Worm (Caenorhabditis elegans) whole organism, early embryonic: Measurements from ENCODE around the gene ceh-30.
A peak's percentile ranks its signal among the peaks of the same experiment; 100 is the strongest.

ENCODE experiments used
- B0310.2 ChIP-seq: sonication (generic microtip); optimal IDR thresholded peaks from 2 replicates; lab custom pipeline; 2016; ENCODE audit warnings: mild to moderate bottlenecking, missing genetic modification characterization, missing compliant biosample characterization
- F13C5.2 ChIP-seq: sonication (generic microtip); optimal IDR thresholded peaks from 2 replicates; lab custom pipeline; 2017; ENCODE audit warnings: mild to moderate bottlenecking, missing genetic modification characterization, inconsistent platforms, missing compliant biosample characterization
- aly-1 ChIP-seq: sonication (generic microtip); optimal IDR thresholded peaks from 2 replicates; lab custom pipeline; 2016; ENCODE audit warnings: missing genetic modification characterization, missing compliant biosample characterization
- ama-1 ChIP-seq: fragments of 150-350 bp; optimal IDR thresholded peaks from 2 replicates; lab custom pipeline; 2014
- ceh-13 ChIP-seq: fragments of 200-800 bp; sonication (Bioruptor generic); optimal IDR thresholded peaks from 2 replicates; lab custom pipeline; 2018; ENCODE audit warnings: mild to moderate bottlenecking, missing genetic modification characterization, missing compliant biosample characterization
- ceh-36 ChIP-seq: sonication (generic microtip); optimal IDR thresholded peaks from 2 replicates; lab custom pipeline; 2016; ENCODE audit warnings: missing genetic modification characterization, inconsistent platforms, missing compliant biosample characterization
- ets-7 ChIP-seq: sonication (generic microtip); optimal IDR thresholded peaks from 2 replicates; lab custom pipeline; 2016; ENCODE audit warnings: missing genotype, missing genetic modification characterization, missing compliant biosample characterization
- flt-1 ChIP-seq: fragments of 200-800 bp; sonication (Bioruptor generic); IDR thresholded peaks from 2 replicates; pipeline ENCODE4 v1.3.6; 2022; ENCODE audit warnings: missing genetic modification characterization, missing compliant biosample characterization
- hmbx-1 ChIP-seq: sonication (generic microtip); optimal IDR thresholded peaks from 2 replicates; lab custom pipeline; 2016; ENCODE audit warnings: mild to moderate bottlenecking, missing genetic modification characterization, missing compliant biosample characterization
- hmg-4 ChIP-seq: fragments of 200-800 bp; sonication (Bioruptor generic); optimal IDR thresholded peaks from 2 replicates; lab custom pipeline; 2018; ENCODE audit warnings: mild to moderate bottlenecking, missing genetic modification characterization, missing compliant biosample characterization
- hnd-1 ChIP-seq: sonication (generic microtip); optimal IDR thresholded peaks from 2 replicates; lab custom pipeline; 2016; ENCODE audit warnings: missing genetic modification characterization, missing compliant biosample characterization
- pes-1 ChIP-seq: fragments of 200-800 bp; sonication (Bioruptor generic); IDR thresholded peaks from 2 replicates; pipeline ENCODE4 v1.3.6; 2022; ENCODE audit warnings: missing genetic modification reagents, missing genetic modification characterization, missing compliant biosample characterization
- scrt-1 ChIP-seq: fragments of 200-800 bp; sonication (Bioruptor generic); IDR thresholded peaks from 2 replicates; pipeline ENCODE4 v1.3.6; 2022; ENCODE audit warnings: missing genetic modification characterization, missing compliant biosample characterization
- sea-1 ChIP-seq: fragments of 200-800 bp; sonication (Bioruptor generic); conservative IDR thresholded peaks from 2 replicates; pipeline ENCODE4 v1.3.6; 2022; ENCODE audit warnings: missing genetic modification characterization, missing compliant biosample characterization
- tbx-11 ChIP-seq: fragments of 200-800 bp; sonication (Bioruptor generic); IDR thresholded peaks from 2 replicates; pipeline ENCODE4 v1.3.6; 2022; ENCODE audit warnings: missing genetic modification characterization, missing compliant biosample characterization
- tbx-37 ChIP-seq: fragments of 200-800 bp; sonication (Bioruptor generic); conservative IDR thresholded peaks from 2 replicates; pipeline ENCODE4 v1.3.6; 2022; ENCODE audit warnings: missing genetic modification reagents, missing genetic modification characterization, missing compliant biosample characterization
- tra-4 ChIP-seq: sonication (generic microtip); optimal IDR thresholded peaks from 2 replicates; lab custom pipeline; 2017; ENCODE audit warnings: missing genetic modification characterization, missing compliant biosample characterization

The ceh-30 gene

ce11 chrX:3040609-3041008 is 22.8 kb upstream of the ceh-30 start:
- no peak for TF ChIP-seq ceh-36 (tag; lab: Kevin White, UChicago)
- peak; percentile 50 for TF ChIP-seq hmg-4 (GFP tag; lab: Kevin White, UChicago)
- no peak for TF ChIP-seq ceh-13 (GFP tag; lab: Kevin White, UChicago)

ce11 chrX:3045466-3045865 is 17.9 kb upstream of the ceh-30 start, which contains the start of gene cnnm-3:
cnnm-3 (minus strand) TSS chrX:3045847.
- TF ChIP-seq aly-1 (no peak), ceh-13 (GFP tag; lab: Kevin White, UChicago) (no peak), F13C5.2 (tag; lab: Kevin White, UChicago) (no peak), hmg-4 (GFP tag; lab: Kevin White, UChicago) (no peak), B0310.2 (no peak), pes-1 (GFP tag; lab: Robert Waterston, UW) (no peak), sea-1 (GFP tag; lab: Robert Waterston, UW) (no peak), scrt-1 (no peak), tbx-11 (GFP tag; lab: Robert Waterston, UW) (no peak), ets-7 (no peak), ama-1 (no peak), hnd-1 (tag; lab: Kevin White, UChicago) (no peak), flt-1 (GFP tag; lab: Robert Waterston, UW) (no peak), ceh-36 (tag; lab: Kevin White, UChicago) (no peak)

ce11 chrX:3047224-3047623 is 16.1 kb upstream of the ceh-30 start:
- TF ChIP-seq hnd-1 (tag; lab: Kevin White, UChicago), result no peak
- no peak for TF ChIP-seq hmg-4 (GFP tag; lab: Kevin White, UChicago)
- TF ChIP-seq pes-1 (GFP tag; lab: Robert Waterston, UW), result no peak
- TF ChIP-seq ama-1, result no peak
- no peak for TF ChIP-seq hmbx-1 (tag; lab: Kevin White, UChicago)
- TF ChIP-seq flt-1 (GFP tag; lab: Robert Waterston, UW), result no peak
- no peak for TF ChIP-seq scrt-1
- no peak for TF ChIP-seq ceh-36 (tag; lab: Kevin White, UChicago)
- no peak for TF ChIP-seq ceh-13 (GFP tag; lab: Kevin White, UChicago)
- no peak for TF ChIP-seq tbx-11 (GFP tag; lab: Robert Waterston, UW)
- TF ChIP-seq tra-4 (tag; lab: Kevin White, UChicago), result no peak

- TF ChIP-seq F13C5.2 (tag; lab: Kevin White, UChicago) (no peak), ceh-13 (GFP tag; lab: Kevin White, UChicago) (no peak), aly-1 (no peak), scrt-1 (no peak), flt-1 (GFP tag; lab: Robert Waterston, UW) (no peak), ets-7 (no peak), tbx-37 (GFP tag; lab: Robert Waterston, UW) (no peak), ceh-36 (tag; lab: Kevin White, UChicago) (no peak), hmbx-1 (tag; lab: Kevin White, UChicago) (no peak)
These were observed 14.7 kb upstream of the ceh-30 start for ce11 chrX:3048696-3049095.

ce11 chrX:3049233-3049632 is 14.1 kb upstream of the ceh-30 start:
- TF ChIP-seq ceh-36 (tag; lab: Kevin White, UChicago), result no peak
- TF ChIP-seq ceh-13 (GFP tag; lab: Kevin White, UChicago), result no peak
- no peak for TF ChIP-seq tbx-11 (GFP tag; lab: Robert Waterston, UW)
- no peak for TF ChIP-seq pes-1 (GFP tag; lab: Robert Waterston, UW)
- TF ChIP-seq F13C5.2 (tag; lab: Kevin White, UChicago), result no peak
- TF ChIP-seq hmg-4 (GFP tag; lab: Kevin White, UChicago), result no peak
- TF ChIP-seq flt-1 (GFP tag; lab: Robert Waterston, UW), result no peak
- no peak for TF ChIP-seq tbx-37 (GFP tag; lab: Robert Waterston, UW)
- no peak for TF ChIP-seq B0310.2
- no peak for TF ChIP-seq scrt-1
- TF ChIP-seq aly-1, result no peak
- no peak for TF ChIP-seq tra-4 (tag; lab: Kevin White, UChicago)
- no peak for TF ChIP-seq ets-7
- TF ChIP-seq ama-1, result no peak
- TF ChIP-seq hmbx-1 (tag; lab: Kevin White, UChicago), result no peak
- TF ChIP-seq hnd-1 (tag; lab: Kevin White, UChicago), result no peak
- TF ChIP-seq sea-1 (GFP tag; lab: Robert Waterston, UW), result no peak

ce11 chrX:3051315-3051993 is 11.9 kb upstream of the ceh-30 start:
- no peak for TF ChIP-seq B0310.2
- TF ChIP-seq ets-7, result no peak
- TF ChIP-seq sea-1 (GFP tag; lab: Robert Waterston, UW), result no peak
- no peak for TF ChIP-seq ceh-36 (tag; lab: Kevin White, UChicago)
- no peak for TF ChIP-seq scrt-1
- TF ChIP-seq pes-1 (GFP tag; lab: Robert Waterston, UW), result no peak
- TF ChIP-seq ceh-13 (GFP tag; lab: Kevin White, UChicago), result no peak
- no peak for TF ChIP-seq F13C5.2 (tag; lab: Kevin White, UChicago)
- TF ChIP-seq hmg-4 (GFP tag; lab: Kevin White, UChicago), result no peak
- no peak for TF ChIP-seq tbx-37 (GFP tag; lab: Robert Waterston, UW)
- TF ChIP-seq aly-1, result no peak
- TF ChIP-seq ama-1, result no peak
- no peak for TF ChIP-seq flt-1 (GFP tag; lab: Robert Waterston, UW)
- TF ChIP-seq tbx-11 (GFP tag; lab: Robert Waterston, UW), result no peak
- TF ChIP-seq hmbx-1 (tag; lab: Kevin White, UChicago), result no peak
- no peak for TF ChIP-seq hnd-1 (tag; lab: Kevin White, UChicago)

ce11 chrX:3054394-3054793 is 9.0 kb upstream of the ceh-30 start:
- TF ChIP-seq hnd-1 (tag; lab: Kevin White, UChicago), result no peak
- TF ChIP-seq flt-1 (GFP tag; lab: Robert Waterston, UW), result no peak
- TF ChIP-seq pes-1 (GFP tag; lab: Robert Waterston, UW), result no peak
- TF ChIP-seq tbx-11 (GFP tag; lab: Robert Waterston, UW), result no peak
- TF ChIP-seq ets-7, result no peak
- no peak for TF ChIP-seq B0310.2
- TF ChIP-seq ceh-36 (tag; lab: Kevin White, UChicago), result no peak
- no peak for TF ChIP-seq scrt-1
- no peak for TF ChIP-seq ama-1
- no peak for TF ChIP-seq hmbx-1 (tag; lab: Kevin White, UChicago)
